Fruit fly (Drosophila melanogaster): Measurements from ENCODE around the gene edin.

The edin gene

dm6 chr3L:17497969-17498368 is 3.3 kb downstream of the edin start:
- peak; percentile 64; the same call in 1 of the 2 replicates for TF ChIP-seq CG32121 (GFP tag; IDR thresholded peaks at IDR 0.05)
- TF ChIP-seq CG17806 (tag; optimal IDR thresholded peaks at IDR 0.05) = no peak
- TF ChIP-seq Ets98B (GFP tag; IDR thresholded peaks at IDR 0.05) = peak; percentile 45
- TF ChIP-seq CG4496 (GFP tag; IDR thresholded peaks at IDR 0.05) = peak; percentile 50; the same call in 2 of the 3 replicates
- 0 out of 2 replicates have a peak, but pooled peaks have one; percentile 5 for TF ChIP-seq rn (GFP tag; IDR thresholded peaks at IDR 0.05)
- peak; percentile 74 for TF ChIP-seq fd96Ca (GFP tag; IDR thresholded peaks at IDR 0.05)
- peak; percentile 24 for TF ChIP-seq Pif1A (GFP tag; optimal IDR thresholded peaks at IDR 0.05)
- TF ChIP-seq CG14655 (GFP tag; optimal IDR thresholded peaks at IDR 0.05) = peak; percentile 12
- no peak for TF ChIP-seq CG15710 (tag; optimal IDR thresholded peaks at IDR 0.05)

DNA sequence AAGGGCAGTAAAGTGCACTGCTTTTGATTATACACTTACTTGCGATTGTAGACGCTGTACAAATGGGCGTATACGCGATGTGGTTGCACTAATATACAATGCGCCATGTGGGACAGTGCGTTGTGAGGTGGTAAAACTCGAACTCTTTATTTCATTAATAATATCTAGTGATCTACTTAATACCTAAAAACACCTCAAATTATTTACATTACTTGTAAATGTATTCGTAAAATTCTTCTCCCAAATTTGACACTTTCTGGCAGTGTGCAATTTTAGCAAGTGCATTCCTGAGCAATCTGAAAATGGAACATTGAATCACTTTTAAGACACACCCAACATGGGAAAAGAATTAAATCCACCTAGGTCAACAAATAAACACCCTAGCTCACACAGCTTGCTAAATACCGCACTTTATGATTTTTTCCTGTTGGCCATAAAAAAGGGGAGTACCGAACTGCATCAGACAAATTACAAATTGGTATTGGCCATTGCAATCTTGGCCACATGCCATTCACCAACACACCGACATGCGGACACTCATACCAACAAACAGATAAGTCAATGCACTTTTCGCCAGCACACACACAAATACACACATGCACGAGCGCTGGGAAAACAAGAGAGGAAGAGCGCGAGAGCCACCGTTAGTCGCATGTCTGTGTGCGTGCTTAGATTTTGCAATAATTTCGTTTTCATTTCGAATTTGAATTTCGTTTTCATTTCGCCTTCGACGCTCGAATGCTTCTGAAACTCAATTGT is 4.5 kb downstream of the edin start:
- TF ChIP-seq CG13204 (GFP tag; optimal IDR thresholded peaks at IDR 0.05) (no peak), CG9948 (tag; optimal IDR thresholded peaks at IDR 0.05) (no peak), gl (tag; optimal IDR thresholded peaks at IDR 0.05) (no peak), Pif1A (GFP tag; optimal IDR thresholded peaks at IDR 0.05) (no peak), rn (GFP tag; IDR thresholded peaks at IDR 0.05) (no peak), CG34367 (tag; optimal IDR thresholded peaks at IDR 0.05) (no peak), D1 (tag; optimal IDR thresholded peaks at IDR 0.05) (no peak), EcR (GFP tag; optimal IDR thresholded peaks at IDR 0.05) (peak; percentile 90), CG14655 (GFP tag; optimal IDR thresholded peaks at IDR 0.05) (peak; percentile 40), CG8159 (tag; optimal IDR thresholded peaks at IDR 0.05) (no peak), CG15710 (tag; optimal IDR thresholded peaks at IDR 0.05) (no peak), CG10348 (GFP tag; IDR thresholded peaks at IDR 0.05) (no peak), Snoo (tag; optimal IDR thresholded peaks at IDR 0.05) (no peak), Ets98B (GFP tag; IDR thresholded peaks at IDR 0.05) (peak; percentile 49; the same call in 1 of the 2 replicates), fd96Ca (GFP tag; IDR thresholded peaks at IDR 0.05) (no peak), Pif1B (GFP tag; optimal IDR thresholded peaks at IDR 0.05) (no peak), CG4496 (GFP tag; IDR thresholded peaks at IDR 0.05) (no peak; the same call in 2 of the 3 replicates), CG12605 (GFP tag; IDR thresholded peaks at IDR 0.05) (peak; percentile 23; the same call in 1 of the 2 replicates), CG17806 (tag; optimal IDR thresholded peaks at IDR 0.05) (no peak), CG32121 (GFP tag; IDR thresholded peaks at IDR 0.05) (peak; percentile 47; the same call in 1 of the 2 replicates), CG8301 (tag; optimal IDR thresholded peaks at IDR 0.05) (no peak)

- TF ChIP-seq CG8159 (tag; optimal IDR thresholded peaks at IDR 0.05) (no peak), CG4496 (GFP tag; IDR thresholded peaks at IDR 0.05) (peak; percentile 44; the same call in 2 of the 3 replicates), CG32121 (GFP tag; IDR thresholded peaks at IDR 0.05) (peak; percentile 42; the same call in 1 of the 2 replicates), CG10348 (GFP tag; IDR thresholded peaks at IDR 0.05) (no peak), EcR (GFP tag; optimal IDR thresholded peaks at IDR 0.05) (peak; percentile 98), Ets98B (GFP tag; IDR thresholded peaks at IDR 0.05) (peak; percentile 54; the same call in 1 of the 2 replicates), CG8301 (tag; optimal IDR thresholded peaks at IDR 0.05) (peak; percentile 22), fd96Ca (GFP tag; IDR thresholded peaks at IDR 0.05) (peak; percentile 61; the same call in 1 of the 3 replicates), Snoo (tag; optimal IDR thresholded peaks at IDR 0.05) (no peak), Pif1A (GFP tag; optimal IDR thresholded peaks at IDR 0.05) (peak; percentile 20), CG34367 (tag; optimal IDR thresholded peaks at IDR 0.05) (no peak), CG14655 (GFP tag; optimal IDR thresholded peaks at IDR 0.05) (peak; percentile 38), CG15710 (tag; optimal IDR thresholded peaks at IDR 0.05) (peak; percentile 24), CG13204 (GFP tag; optimal IDR thresholded peaks at IDR 0.05) (peak; percentile 82), CG12605 (GFP tag; IDR thresholded peaks at IDR 0.05) (no peak; the same call in none of the 2 replicates), CG9948 (tag; optimal IDR thresholded peaks at IDR 0.05) (no peak), Pif1B (GFP tag; optimal IDR thresholded peaks at IDR 0.05) (peak; percentile 19), D1 (tag; optimal IDR thresholded peaks at IDR 0.05) (no peak), gl (tag; optimal IDR thresholded peaks at IDR 0.05) (peak; percentile 5), rn (GFP tag; IDR thresholded peaks at IDR 0.05) (no peak), CG17806 (tag; optimal IDR thresholded peaks at IDR 0.05) (peak; percentile 12)
Observed at dm6 chr3L:17500315-17500985, 5.8 kb downstream of the edin start.

- peak; percentile 75 for TF ChIP-seq Pif1A (GFP tag; optimal IDR thresholded peaks at IDR 0.05)
- TF ChIP-seq Snoo (tag; optimal IDR thresholded peaks at IDR 0.05) = peak; percentile 73
- TF ChIP-seq CG34367 (tag; optimal IDR thresholded peaks at IDR 0.05) = no peak
- TF ChIP-seq CG14655 (GFP tag; optimal IDR thresholded peaks at IDR 0.05) = peak; percentile 44
- TF ChIP-seq CG13204 (GFP tag; optimal IDR thresholded peaks at IDR 0.05) = no peak
- TF ChIP-seq Pif1B (GFP tag; optimal IDR thresholded peaks at IDR 0.05) = peak; percentile 66
- TF ChIP-seq CG32121 (GFP tag; IDR thresholded peaks at IDR 0.05) = peak; percentile 45; the same call in 1 of the 2 replicates
- TF ChIP-seq CG4496 (GFP tag; IDR thresholded peaks at IDR 0.05) = peak; percentile 75
- TF ChIP-seq Ets98B (GFP tag; IDR thresholded peaks at IDR 0.05) = peak; percentile 31; the same call in 1 of the 2 replicates
- TF ChIP-seq fd96Ca (GFP tag; IDR thresholded peaks at IDR 0.05) = peak; percentile 59; the same call in 1 of the 3 replicates
- TF ChIP-seq CG8159 (tag; optimal IDR thresholded peaks at IDR 0.05) = peak; percentile 7
- TF ChIP-seq CG17806 (tag; optimal IDR thresholded peaks at IDR 0.05) = peak; percentile 8
- no peak for TF ChIP-seq CG12605 (GFP tag; IDR thresholded peaks at IDR 0.05)
Observed at dm6 chr3L:17502235-17502634, 7.6 kb downstream of the edin start.

DNA sequence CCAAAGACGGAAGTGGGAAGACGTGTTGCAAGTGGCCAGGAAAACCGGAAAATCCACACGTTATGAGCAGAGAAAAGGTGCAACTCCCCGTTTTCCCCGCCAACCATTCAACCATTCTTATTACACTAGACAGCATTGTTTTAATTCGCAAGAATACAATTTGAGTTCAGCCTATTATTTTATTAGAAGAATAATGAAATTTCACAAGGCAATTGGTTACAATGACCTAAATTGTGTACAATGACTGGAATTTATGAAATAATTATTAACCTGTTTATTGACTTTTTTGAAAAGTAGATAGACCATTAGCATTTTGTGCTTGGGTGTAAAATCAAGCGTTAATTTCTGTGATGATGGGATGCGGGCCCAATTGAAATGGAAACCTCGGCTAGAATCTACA is 9.9 kb downstream of the edin start:
- TF ChIP-seq CG17806 (tag; optimal IDR thresholded peaks at IDR 0.05) = no peak
- 0 out of 2 replicates have a peak, but pooled peaks have one; percentile 27 for TF ChIP-seq CG32121 (GFP tag; IDR thresholded peaks at IDR 0.05)
- peak; percentile 57; the same call in 1 of the 2 replicates for TF ChIP-seq Ets98B (GFP tag; IDR thresholded peaks at IDR 0.05)
- peak; percentile 81 for TF ChIP-seq CG14655 (GFP tag; optimal IDR thresholded peaks at IDR 0.05)
- no peak for TF ChIP-seq CG10348 (GFP tag; IDR thresholded peaks at IDR 0.05)
- TF ChIP-seq CG9948 (tag; optimal IDR thresholded peaks at IDR 0.05) = peak; percentile 14
- no peak for TF ChIP-seq Snoo (tag; optimal IDR thresholded peaks at IDR 0.05)
- no peak for TF ChIP-seq CG34367 (tag; optimal IDR thresholded peaks at IDR 0.05)
- TF ChIP-seq CG8301 (tag; optimal IDR thresholded peaks at IDR 0.05) = peak; percentile 65
- peak; percentile 19; the same call in 1 of the 3 replicates for TF ChIP-seq CG4496 (GFP tag; IDR thresholded peaks at IDR 0.05)
- no peak for TF ChIP-seq Pif1A (GFP tag; optimal IDR thresholded peaks at IDR 0.05)
- no peak for TF ChIP-seq rn (GFP tag; IDR thresholded peaks at IDR 0.05)
- TF ChIP-seq Pif1B (GFP tag; optimal IDR thresholded peaks at IDR 0.05) = peak; percentile 8
- TF ChIP-seq CG8159 (tag; optimal IDR thresholded peaks at IDR 0.05) = no peak
- TF ChIP-seq CG12605 (GFP tag; IDR thresholded peaks at IDR 0.05) = no peak; the same call in 1 of the 2 replicates
